Fruit fly (Drosophila melanogaster) whole organism, embryonic: ENCODE measurements around the gene CG4586.

Experiments
- Adf1 ChIP-seq: fragments of 200-800 bp; sonication (Bioruptor generic); IDR thresholded peaks from 2 replicates; pipeline ENCODE4 v1.3.6; 2022; ENCODE audit warnings: missing biosample characterization, missing genetic modification characterization
- Atf-2 ChIP-seq: fragments of 200-800 bp; sonication (Bioruptor generic); optimal IDR thresholded peaks from 2 replicates; lab custom pipeline; 2016; ENCODE audit warnings: missing biosample characterization, missing genetic modification characterization
- Atf6 ChIP-seq: fragments of 200-800 bp; sonication (Bioruptor generic); IDR thresholded peaks from 2 replicates; pipeline ENCODE4 v1.3.6; 2022; ENCODE audit warnings: missing biosample characterization, missing genetic modification characterization
- Blimp-1 ChIP-seq: fragments of 200-800 bp; sonication (Bioruptor generic); optimal IDR thresholded peaks from 3 replicates; lab custom pipeline; 2018; ENCODE audit warnings: missing biosample characterization, missing genetic modification characterization, mild to moderate bottlenecking, moderate library complexity, missing genetic modification reagents
- BtbVII ChIP-seq: fragments of 200-800 bp; sonication (Bioruptor generic); optimal IDR thresholded peaks from 3 replicates; lab custom pipeline; 2017; ENCODE audit warnings: missing biosample characterization, mild to moderate bottlenecking, missing genetic modification characterization
- CG12236 ChIP-seq: fragments of 200-800 bp; sonication (Bioruptor generic); optimal IDR thresholded peaks from 2 replicates; lab custom pipeline; 2016; ENCODE audit warnings: missing biosample characterization, missing genetic modification characterization
- CG12299 ChIP-seq: fragments of 200-800 bp; sonication (Bioruptor generic); optimal IDR thresholded peaks from 2 replicates; lab custom pipeline; 2018; ENCODE audit warnings: missing biosample characterization, mild to moderate bottlenecking, missing genetic modification characterization
- CG12391 ChIP-seq: fragments of 200-800 bp; sonication (Bioruptor generic); optimal IDR thresholded peaks from 3 replicates; lab custom pipeline; 2018; ENCODE audit warnings: missing biosample characterization, mild to moderate bottlenecking, missing genetic modification characterization, moderate library complexity
- CG13424 ChIP-seq: fragments of 200-800 bp; sonication (Bioruptor generic); optimal IDR thresholded peaks from 2 replicates; lab custom pipeline; 2019; ENCODE audit warnings: missing biosample characterization, mild to moderate bottlenecking, missing genetic modification characterization, moderate library complexity
- CG15601 ChIP-seq: fragments of 200-800 bp; sonication (Bioruptor generic); optimal IDR thresholded peaks from 3 replicates; lab custom pipeline; 2019; ENCODE audit warnings: missing biosample characterization, mild to moderate bottlenecking, missing genetic modification characterization, moderate library complexity
- CG16779 ChIP-seq: fragments of 200-800 bp; sonication (Bioruptor generic); IDR thresholded peaks from 2 replicates; pipeline ENCODE4 v1.3.6; 2022; ENCODE audit warnings: missing biosample characterization, missing genetic modification characterization
- CG17385 ChIP-seq: fragments of 200-800 bp; sonication (Bioruptor generic); optimal IDR thresholded peaks from 3 replicates; lab custom pipeline; 2018; ENCODE audit warnings: missing biosample characterization, mild to moderate bottlenecking, missing genetic modification characterization
- CG2116 ChIP-seq: fragments of 200-800 bp; sonication (Bioruptor generic); optimal IDR thresholded peaks from 3 replicates; lab custom pipeline; 2018; ENCODE audit warnings: missing biosample characterization, mild to moderate bottlenecking, missing genetic modification characterization
- CG2199 ChIP-seq: fragments of 200-800 bp; sonication (Bioruptor generic); IDR thresholded peaks from 3 replicates; pipeline ENCODE4 v1.3.6; 2022; ENCODE audit warnings: missing biosample characterization, missing genetic modification characterization
- CG32532 ChIP-seq: fragments of 200-800 bp; sonication (Bioruptor generic); IDR thresholded peaks from 2 replicates; pipeline ENCODE4 v1.3.6; 2022; ENCODE audit warnings: missing biosample characterization, missing genetic modification characterization
- CG6765 ChIP-seq: fragments of 200-800 bp; sonication (Bioruptor generic); optimal IDR thresholded peaks from 3 replicates; lab custom pipeline; 2017; ENCODE audit warnings: missing biosample characterization, mild to moderate bottlenecking, missing genetic modification characterization
- CG6813 ChIP-seq: fragments of 200-800 bp; sonication (Bioruptor generic); optimal IDR thresholded peaks from 2 replicates; lab custom pipeline; 2017; ENCODE audit warnings: missing biosample characterization, missing genetic modification characterization, mild to moderate bottlenecking, moderate library complexity, missing genetic modification reagents
- CG7963 ChIP-seq: fragments of 200-800 bp; sonication (Bioruptor generic); IDR thresholded peaks from 3 replicates; pipeline ENCODE4 v1.3.6; 2022; ENCODE audit warnings: missing biosample characterization, missing genetic modification characterization; ENCODE audit not compliant: partially characterized antibody
- CG8281 ChIP-seq: fragments of 200-800 bp; sonication (Bioruptor generic); optimal IDR thresholded peaks from 2 replicates; lab custom pipeline; 2018; ENCODE audit warnings: missing biosample characterization, mild to moderate bottlenecking, missing genetic modification characterization, moderate library complexity
- CG8290 ChIP-seq, 3 experiments: fragments of 200-800 bp; sonication (Bioruptor generic); optimal IDR thresholded peaks; 2 replicates each; lab custom pipeline; 2016 to 2019; ENCODE audit warnings: missing biosample characterization in 3 of 3, missing genetic modification characterization in 3 of 3, mild to moderate bottlenecking in 2 of 3, moderate library complexity in 1 of 3
- CG8924 ChIP-seq: fragments of 200-800 bp; optimal IDR thresholded peaks from 3 replicates; lab custom pipeline; 2019; ENCODE audit warnings: missing biosample characterization, mild to moderate bottlenecking, missing genetic modification characterization, moderate library complexity
- CG9609 ChIP-seq: fragments of 200-800 bp; sonication (Bioruptor generic); optimal IDR thresholded peaks from 3 replicates; lab custom pipeline; 2016; ENCODE audit warnings: missing biosample characterization, missing genetic modification characterization
- CG9817 ChIP-seq: fragments of 200-800 bp; sonication (Bioruptor generic); optimal IDR thresholded peaks from 2 replicates; lab custom pipeline; 2018; ENCODE audit warnings: missing biosample characterization, mild to moderate bottlenecking, missing genetic modification characterization, moderate library complexity
- Chrac-16 ChIP-seq: fragments of 200-800 bp; sonication (Bioruptor generic); optimal IDR thresholded peaks from 3 replicates; lab custom pipeline; 2016; ENCODE audit warnings: missing biosample characterization, missing genetic modification characterization
- E2f2 ChIP-seq: fragments of 200-800 bp; sonication (Bioruptor generic); IDR thresholded peaks from 2 replicates; pipeline ENCODE4 v1.3.6; 2022; ENCODE audit warnings: missing biosample characterization, missing genetic modification characterization
- Gug ChIP-seq: fragments of 200-800 bp; sonication (Bioruptor generic); IDR thresholded peaks from 4 replicates; pipeline ENCODE4 v1.3.6; 2022; ENCODE audit warnings: missing biosample characterization, missing genetic modification characterization
- Hr3 ChIP-seq: fragments of 200-800 bp; sonication (Bioruptor generic); optimal IDR thresholded peaks from 3 replicates; lab custom pipeline; 2016; ENCODE audit warnings: missing biosample characterization, missing genetic modification characterization
- Med ChIP-seq: fragments of 200-800 bp; sonication (Bioruptor generic); peaks from one replicate; lab custom pipeline; 2016; ENCODE audit warnings: missing biosample characterization, missing genetic modification characterization, mild to moderate bottlenecking, inconsistent platforms, moderate library complexity
- Nf-YC ChIP-seq: fragments of 200-800 bp; optimal IDR thresholded peaks from 3 replicates; lab custom pipeline; 2019; ENCODE audit warnings: missing biosample characterization, mild to moderate bottlenecking, missing genetic modification characterization, moderate library complexity
- Optix ChIP-seq: fragments of 200-800 bp; sonication (Bioruptor generic); IDR thresholded peaks from 3 replicates; pipeline ENCODE4 v1.3.6; 2022; ENCODE audit warnings: missing biosample characterization, missing genetic modification characterization
- Pdp1 ChIP-seq, 2 experiments: fragments of 200-800 bp; sonication (Bioruptor generic); optimal IDR thresholded peaks; 3 replicates each; lab custom pipeline; 2016; ENCODE audit warnings: missing biosample characterization in 2 of 2, missing genetic modification characterization in 2 of 2, mild to moderate bottlenecking in 1 of 2, moderate library complexity in 1 of 2
- Sin3A ChIP-seq: fragments of >200 bp; optimal IDR thresholded peaks from 2 replicates; lab custom pipeline; 2018
- Taf1 ChIP-seq: fragments of 200-800 bp; sonication (Bioruptor generic); IDR thresholded peaks from 2 replicates; pipeline ENCODE4 v1.3.6; 2022; ENCODE audit warnings: missing biosample characterization, missing genetic modification characterization
- Vsx1 ChIP-seq: fragments of 200-800 bp; sonication (Bioruptor generic); optimal IDR thresholded peaks from 2 replicates; lab custom pipeline; 2017; ENCODE audit warnings: missing biosample characterization, mild to moderate bottlenecking, missing genetic modification characterization, missing genetic modification reagents
- ci ChIP-seq: fragments of 200-800 bp; sonication (Bioruptor generic); IDR thresholded peaks from 3 replicates; pipeline ENCODE4 v1.3.6; 2022; ENCODE audit warnings: missing biosample characterization, missing genetic modification characterization
- disco-r ChIP-seq: fragments of 200-800 bp; sonication (Bioruptor generic); optimal IDR thresholded peaks from 2 replicates; lab custom pipeline; 2016; ENCODE audit warnings: missing biosample characterization, missing genetic modification characterization
- esg ChIP-seq: fragments of 200-800 bp; sonication (Bioruptor generic); conservative IDR thresholded peaks from 2 replicates; pipeline ENCODE4 v1.3.6; 2022; ENCODE audit warnings: missing biosample characterization, missing genetic modification characterization
- fd3F ChIP-seq: fragments of 200-800 bp; sonication (Bioruptor generic); optimal IDR thresholded peaks from 2 replicates; lab custom pipeline; 2018; ENCODE audit warnings: missing biosample characterization, mild to moderate bottlenecking, missing genetic modification characterization, moderate library complexity
- fd64A ChIP-seq: fragments of 200-800 bp; sonication (Bioruptor generic); optimal IDR thresholded peaks from 3 replicates; lab custom pipeline; 2018; ENCODE audit warnings: missing biosample characterization, mild to moderate bottlenecking, missing genetic modification characterization
- gcm2 ChIP-seq: fragments of 200-800 bp; sonication (Bioruptor generic); optimal IDR thresholded peaks from 2 replicates; lab custom pipeline; 2016; ENCODE audit warnings: missing biosample characterization, missing genetic modification characterization
- hth ChIP-seq: fragments of >200 bp; optimal IDR thresholded peaks from 2 replicates; lab custom pipeline; 2017; ENCODE audit warnings: inconsistent platforms
- lab ChIP-seq: fragments of 200-800 bp; sonication (Bioruptor generic); optimal IDR thresholded peaks from 3 replicates; lab custom pipeline; 2017; ENCODE audit warnings: missing biosample characterization, missing genetic modification characterization, mild to moderate bottlenecking, moderate library complexity, missing genetic modification reagents
- mirr ChIP-seq: fragments of 200-800 bp; sonication (Bioruptor generic); optimal IDR thresholded peaks from 3 replicates; lab custom pipeline; 2018; ENCODE audit warnings: missing biosample characterization, mild to moderate bottlenecking, missing genetic modification characterization
- odd ChIP-seq: fragments of 200-800 bp; sonication (Bioruptor generic); optimal IDR thresholded peaks from 2 replicates; lab custom pipeline; 2017; ENCODE audit warnings: missing biosample characterization, mild to moderate bottlenecking, missing genetic modification characterization
- phol ChIP-seq: fragments of 200-800 bp; sonication (Bioruptor generic); optimal IDR thresholded peaks from 3 replicates; lab custom pipeline; 2018; ENCODE audit warnings: missing biosample characterization, mild to moderate bottlenecking, missing genetic modification characterization, moderate library complexity
- run ChIP-seq: fragments of 200-800 bp; sonication (Bioruptor generic); optimal IDR thresholded peaks from 3 replicates; lab custom pipeline; 2018; ENCODE audit warnings: missing biosample characterization, mild to moderate bottlenecking, missing genetic modification characterization
- sens ChIP-seq: fragments of 200-800 bp; sonication (Bioruptor generic); peaks from one replicate; lab custom pipeline; 2016; ENCODE audit warnings: missing biosample characterization, missing genetic modification characterization
- wdn ChIP-seq: fragments of 200-800 bp; sonication (Bioruptor generic); IDR thresholded peaks from 2 replicates; pipeline ENCODE4 v1.3.6; 2022; ENCODE audit warnings: missing biosample characterization, missing genetic modification characterization
- wek ChIP-seq: fragments of 200-800 bp; sonication (Bioruptor generic); optimal IDR thresholded peaks from 3 replicates; lab custom pipeline; 2018; ENCODE audit warnings: missing biosample characterization, mild to moderate bottlenecking, missing genetic modification characterization, moderate library complexity
- zen ChIP-seq: fragments of 200-800 bp; sonication (Bioruptor generic); optimal IDR thresholded peaks from 3 replicates; lab custom pipeline; 2018; ENCODE audit warnings: missing biosample characterization, mild to moderate bottlenecking, missing genetic modification characterization, moderate library complexity

The CG4586 gene

dm6 chrX:6994473-6995179 is 24.9 kb downstream of the CG4586 start (continued):
- TF ChIP-seq Blimp-1 (GFP tag; lab: Kevin White, UChicago), result no peak
- TF ChIP-seq lab (GFP tag; lab: Kevin White, UChicago), result peak; percentile 34
- TF ChIP-seq ci (GFP tag; lab: Robert Waterston, UW), result 0 out of 3 replicates have a peak, but pooled peaks have one; percentile 22
- no peak for TF ChIP-seq fd3F (GFP tag; lab: Kevin White, UChicago)
- TF ChIP-seq Hr3 (GFP tag; lab: Kevin White, UChicago), result no peak
- TF ChIP-seq odd (GFP tag; lab: Kevin White, UChicago), result peak; percentile 40
- no peak for TF ChIP-seq CG12299 (tag; lab: Kevin White, UChicago)
- peak; percentile 60 for TF ChIP-seq sens (GFP tag; lab: Kevin White, UChicago)
- no peak for TF ChIP-seq run (tag; lab: Kevin White, UChicago)
- no peak for TF ChIP-seq Vsx1
- no peak for TF ChIP-seq CG8281
- no peak for TF ChIP-seq zen (tag; lab: Kevin White, UChicago)
- TF ChIP-seq gcm2 (GFP tag; lab: Kevin White, UChicago), result no peak
- no peak for TF ChIP-seq CG32532 (GFP tag; lab: Robert Waterston, UW)
- TF ChIP-seq hth (lab: Kevin White, UChicago), result no peak
- no peak for TF ChIP-seq Atf6
- no peak for TF ChIP-seq CG16779 (GFP tag; lab: Robert Waterston, UW)
- TF ChIP-seq CG12236 (GFP tag; lab: Kevin White, UChicago), result peak; percentile 5
- TF ChIP-seq CG2199, result no peak
- no peak for TF ChIP-seq CG12391 (tag; lab: Kevin White, UChicago)
- peak; percentile 84 for TF ChIP-seq mirr (GFP tag; lab: Kevin White, UChicago)
- TF ChIP-seq Sin3A (lab: Kevin White, UChicago), result no peak
- no peak for TF ChIP-seq CG8290 (GFP tag; optimal IDR thresholded peaks at IDR 0.05; lab: Kevin White, UChicago)
- peak; percentile 19 to 56 for TF ChIP-seq CG8290 (tag; optimal IDR thresholded peaks at IDR 0.05; lab: Kevin White, UChicago)
- no peak for TF ChIP-seq BtbVII
- TF ChIP-seq CG8924, result no peak
- no peak for TF ChIP-seq CG2116 (GFP tag; lab: Kevin White, UChicago)
- peak; percentile 34 for TF ChIP-seq Med
- peak; percentile 20 for TF ChIP-seq CG13424 (tag; lab: Kevin White, UChicago)
- TF ChIP-seq phol (tag; lab: Kevin White, UChicago), result no peak
- no peak for TF ChIP-seq Nf-YC (tag; lab: Kevin White, UChicago)
- no peak for TF ChIP-seq Chrac-16 (GFP tag; lab: Kevin White, UChicago)
- no peak for TF ChIP-seq Optix (GFP tag; lab: Robert Waterston, UW)
- no peak for TF ChIP-seq Atf-2
- no peak for TF ChIP-seq Taf1 (GFP tag; lab: Robert Waterston, UW)
- no peak for TF ChIP-seq Adf1 (GFP tag; lab: Robert Waterston, UW)
- TF ChIP-seq CG9817, result no peak
- peak; percentile 40 for TF ChIP-seq CG6813 (GFP tag; lab: Kevin White, UChicago)
- TF ChIP-seq CG9609 (GFP tag; lab: Kevin White, UChicago), result no peak
- peak; percentile 43 for TF ChIP-seq wek (GFP tag; lab: Kevin White, UChicago)
- TF ChIP-seq E2f2 (GFP tag; lab: Robert Waterston, UW), result no peak
- TF ChIP-seq CG6765 (GFP tag; lab: Kevin White, UChicago), result no peak
- TF ChIP-seq fd64A, result peak; percentile 7
- no peak for TF ChIP-seq wdn
- TF ChIP-seq CG17385 (GFP tag; lab: Kevin White, UChicago), result peak; percentile 13
- no peak for TF ChIP-seq disco-r
- peak; percentile 42 for TF ChIP-seq CG15601 (tag; lab: Kevin White, UChicago)
- TF ChIP-seq Gug, result no peak
- peak in 1 of 2 experiments; percentile 22 for TF ChIP-seq Pdp1 (GFP tag; optimal IDR thresholded peaks at IDR 0.05; lab: Kevin White, UChicago)
- TF ChIP-seq CG7963 (GFP tag; lab: Robert Waterston, UW), result no peak
- no peak for TF ChIP-seq esg
